Worm (Caenorhabditis elegans) whole organism, L2 larva: ENCODE results near the gene Y46G5A.7.
A peak's percentile ranks its signal among the peaks of the same experiment; 100 is the strongest.

Source experiments
- C34F6.9 ChIP-seq: fragments of 150-350 bp; optimal IDR thresholded peaks from 2 replicates; lab custom pipeline; 2014; ENCODE audit warnings: missing biosample characterization, missing genetic modification characterization
- F13H6.1 ChIP-seq: sonication (generic microtip); optimal IDR thresholded peaks from 2 replicates; lab custom pipeline; 2016; ENCODE audit warnings: missing genetic modification characterization, missing compliant biosample characterization
- Y55F3AM.14 ChIP-seq: fragments of 200-800 bp; sonication (Bioruptor generic); optimal IDR thresholded peaks from 2 replicates; lab custom pipeline; 2018; ENCODE audit warnings: mild to moderate bottlenecking, missing genetic modification characterization, missing compliant biosample characterization
- aly-2 ChIP-seq: fragments of 150-350 bp; optimal IDR thresholded peaks from 2 replicates; lab custom pipeline; 2014; ENCODE audit warnings: missing biosample characterization, missing genetic modification characterization
- ama-1 ChIP-seq: fragments of 150-350 bp; optimal IDR thresholded peaks from 2 replicates; lab custom pipeline; 2018; ENCODE audit warnings: inconsistent platforms
- blmp-1 ChIP-seq: sonication (generic microtip); optimal IDR thresholded peaks from 2 replicates; lab custom pipeline; 2017; ENCODE audit warnings: missing genetic modification characterization, mild to moderate bottlenecking, missing compliant biosample characterization, antibody characterized with exemption, moderate library complexity; ENCODE audit not compliant: insufficient read depth
- ceh-82 ChIP-seq: fragments of 150-350 bp; optimal IDR thresholded peaks from 2 replicates; lab custom pipeline; 2014; ENCODE audit warnings: missing biosample characterization, missing genetic modification characterization
- dmd-4 ChIP-seq: sonication (generic microtip); optimal IDR thresholded peaks from 2 replicates; lab custom pipeline; 2017; ENCODE audit warnings: missing biosample characterization, missing genetic modification characterization
- egl-27 ChIP-seq: sonication (generic microtip); optimal IDR thresholded peaks from 3 replicates; lab custom pipeline; 2017; ENCODE audit warnings: missing biosample characterization, missing genetic modification reagents, missing genetic modification characterization
- elt-3 ChIP-seq: sonication (generic microtip); optimal IDR thresholded peaks from 2 replicates; lab custom pipeline; 2017; ENCODE audit warnings: missing biosample characterization, missing genetic modification characterization
- fos-1 ChIP-seq: fragments of 150-350 bp; optimal IDR thresholded peaks from 2 replicates; lab custom pipeline; 2014; ENCODE audit warnings: missing biosample characterization, missing genetic modification characterization
- gmeb-1 ChIP-seq: fragments of 150-350 bp; optimal IDR thresholded peaks from 2 replicates; lab custom pipeline; 2014; ENCODE audit warnings: missing biosample characterization, missing genetic modification characterization
- lin-11 ChIP-seq: fragments of 150-350 bp; sonication (generic microtip); optimal IDR thresholded peaks from 2 replicates; lab custom pipeline; 2014; ENCODE audit warnings: missing biosample characterization, missing genetic modification characterization, inconsistent platforms, mixed read lengths
- lin-13 ChIP-seq: fragments of 150-350 bp; optimal IDR thresholded peaks from 2 replicates; lab custom pipeline; 2014; ENCODE audit warnings: missing biosample characterization, missing genetic modification reagents, missing genetic modification characterization
- lin-39 ChIP-seq: fragments of 150-350 bp; optimal IDR thresholded peaks from 2 replicates; lab custom pipeline; 2014; ENCODE audit warnings: missing biosample characterization, missing genetic modification reagents, missing genetic modification characterization
- lsy-2 ChIP-seq, 2 experiments: fragments of 150-350 bp in 1 of 2; sonication (generic microtip) in 1 of 2; optimal IDR thresholded peaks; 2 replicates each; lab custom pipeline; 2014 to 2017; ENCODE audit warnings: missing biosample characterization in 2 of 2, missing genetic modification characterization in 2 of 2
- mbf-1 ChIP-seq: sonication (generic microtip); optimal IDR thresholded peaks from 2 replicates; lab custom pipeline; 2017; ENCODE audit warnings: missing biosample characterization, missing genetic modification characterization
- mdl-1 ChIP-seq, 2 experiments: fragments of 150-350 bp in 1 of 2; sonication (generic microtip) in 1 of 2; optimal IDR thresholded peaks; 2 replicates each; lab custom pipeline; 2017; ENCODE audit warnings: missing biosample characterization in 2 of 2, missing genetic modification characterization in 2 of 2
- nhr-12 ChIP-seq: fragments of 150-350 bp; optimal IDR thresholded peaks from 2 replicates; lab custom pipeline; 2014; ENCODE audit warnings: missing biosample characterization, missing genetic modification characterization
- nhr-129 ChIP-seq: fragments of 150-350 bp; optimal IDR thresholded peaks from 2 replicates; lab custom pipeline; 2014; ENCODE audit warnings: missing biosample characterization, missing genetic modification characterization
- nhr-23 ChIP-seq: fragments of 150-350 bp; optimal IDR thresholded peaks from 2 replicates; lab custom pipeline; 2014; ENCODE audit warnings: missing biosample characterization, missing genetic modification reagents, missing genetic modification characterization
- nhr-237 ChIP-seq: fragments of 150-350 bp; optimal IDR thresholded peaks from 2 replicates; lab custom pipeline; 2014; ENCODE audit warnings: missing biosample characterization, missing genetic modification characterization
- nhr-77 ChIP-seq: fragments of 150-350 bp; optimal IDR thresholded peaks from 2 replicates; lab custom pipeline; 2014; ENCODE audit warnings: missing biosample characterization, missing genetic modification characterization
- sem-4 ChIP-seq: fragments of 150-350 bp; optimal IDR thresholded peaks from 2 replicates; lab custom pipeline; 2014; ENCODE audit warnings: missing biosample characterization, missing genetic modification reagents, missing genetic modification characterization
- skn-1 ChIP-seq: sonication (generic microtip); optimal IDR thresholded peaks from 2 replicates; lab custom pipeline; 2017; ENCODE audit warnings: missing biosample characterization, missing genetic modification characterization
- sma-9 ChIP-seq, 2 experiments: fragments of 150-350 bp in 1 of 2; sonication (generic microtip) in 1 of 2; optimal IDR thresholded peaks; 2 replicates each; lab custom pipeline; 2014 to 2016; ENCODE audit warnings: missing genetic modification characterization in 2 of 2, mild to moderate bottlenecking in 1 of 2, missing biosample characterization in 1 of 2, missing compliant biosample characterization in 1 of 2, missing genetic modification reagents in 1 of 2, moderate library complexity in 1 of 2
- snpc-4 ChIP-seq: fragments of 150-350 bp; optimal IDR thresholded peaks from 2 replicates; lab custom pipeline; 2014; ENCODE audit warnings: missing biosample characterization, missing genetic modification characterization
- unc-62 ChIP-seq: fragments of 150-350 bp; optimal IDR thresholded peaks from 2 replicates; lab custom pipeline; 2014; ENCODE audit warnings: missing biosample characterization, missing genetic modification reagents, missing genetic modification characterization
- zag-1 ChIP-seq: fragments of 150-350 bp; optimal IDR thresholded peaks from 2 replicates; lab custom pipeline; 2014; ENCODE audit warnings: missing biosample characterization, missing genetic modification characterization
- ztf-1 ChIP-seq: fragments of 200-800 bp; sonication (Bioruptor generic); conservative IDR thresholded peaks from 2 replicates; pipeline ENCODE4 v1.3.6; 2022; ENCODE audit warnings: missing genetic modification characterization, missing compliant biosample characterization
- ztf-11 ChIP-seq: sonication (generic microtip); optimal IDR thresholded peaks from 2 replicates; lab custom pipeline; 2017; ENCODE audit warnings: missing biosample characterization, missing genetic modification characterization
- ztf-4 ChIP-seq: fragments of 150-350 bp; optimal IDR thresholded peaks from 2 replicates; lab custom pipeline; 2014; ENCODE audit warnings: missing biosample characterization, missing genetic modification characterization

Y46G5A.7 gene

ce11 chrII:12726704-12727103 is 29.4 kb downstream of the Y46G5A.7 start:
- TF ChIP-seq nhr-12 (tag; lab: Kevin White, UChicago) (no peak), lin-39 (tag; lab: Kevin White, UChicago) (no peak), fos-1 (tag; lab: Kevin White, UChicago) (no peak), nhr-237 (tag; lab: Kevin White, UChicago) (no peak), aly-2 (tag; lab: Kevin White, UChicago) (no peak), ztf-11 (tag; lab: Kevin White, UChicago) (no peak), lin-13 (GFP tag; lab: Kevin White, UChicago) (no peak), snpc-4 (tag; lab: Kevin White, UChicago) (no peak), ztf-1 (no peak), ama-1 (lab: Kevin White, UChicago) (no peak), nhr-23 (tag; lab: Kevin White, UChicago) (no peak), lin-11 (tag; lab: Kevin White, UChicago) (no peak)

DNA sequence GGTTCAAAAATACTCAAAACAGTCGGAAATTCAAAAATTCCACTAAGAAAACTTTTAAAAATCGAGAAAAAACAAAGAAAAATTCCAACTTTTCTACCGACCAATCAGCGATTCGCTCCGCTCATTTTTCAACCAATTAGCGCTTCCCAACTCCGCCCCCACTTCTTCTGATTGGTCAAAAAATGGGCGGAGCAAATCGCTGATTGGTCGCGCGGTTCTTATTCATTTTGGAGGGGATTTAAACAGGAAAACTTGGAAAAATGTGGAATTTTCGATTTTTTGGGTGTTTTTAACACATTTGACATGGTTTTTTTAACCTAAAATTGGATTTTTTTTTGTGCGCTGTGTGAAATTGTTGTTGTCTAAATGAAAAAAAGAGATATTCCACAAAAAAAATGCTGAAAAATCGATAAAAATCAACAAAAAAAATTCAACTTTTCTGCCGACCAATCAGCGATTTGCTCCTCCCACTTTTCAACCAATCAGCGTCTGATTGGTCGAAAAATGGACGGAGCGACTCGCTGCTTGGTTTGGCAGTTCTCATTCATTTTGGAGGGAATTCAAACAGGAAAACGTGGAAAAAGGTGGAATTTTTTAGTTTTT is 33.3 kb downstream of the Y46G5A.7 start:
- TF ChIP-seq gmeb-1 (tag; lab: Kevin White, UChicago) (no peak), nhr-237 (tag; lab: Kevin White, UChicago) (no peak), sma-9 (GFP tag; optimal IDR thresholded peaks at IDR 0.05; lab: Kevin White, UChicago) (no peak), sma-9 (tag; optimal IDR thresholded peaks at IDR 0.05; lab: Kevin White, UChicago) (no peak), sem-4 (tag; lab: Kevin White, UChicago) (no peak), dmd-4 (tag; lab: Kevin White, UChicago) (no peak), blmp-1 (tag; lab: Kevin White, UChicago) (no peak), C34F6.9 (tag; lab: Kevin White, UChicago) (no peak), zag-1 (tag; lab: Kevin White, UChicago) (no peak), nhr-23 (tag; lab: Kevin White, UChicago) (no peak), aly-2 (tag; lab: Kevin White, UChicago) (no peak), nhr-129 (no peak), lsy-2 (tag; optimal IDR thresholded peaks at IDR 0.05; lab: Kevin White, UChicago) (no peak), ztf-4 (tag; lab: Kevin White, UChicago) (no peak), Y55F3AM.14 (GFP tag; lab: Kevin White, UChicago) (no peak)

DNA sequence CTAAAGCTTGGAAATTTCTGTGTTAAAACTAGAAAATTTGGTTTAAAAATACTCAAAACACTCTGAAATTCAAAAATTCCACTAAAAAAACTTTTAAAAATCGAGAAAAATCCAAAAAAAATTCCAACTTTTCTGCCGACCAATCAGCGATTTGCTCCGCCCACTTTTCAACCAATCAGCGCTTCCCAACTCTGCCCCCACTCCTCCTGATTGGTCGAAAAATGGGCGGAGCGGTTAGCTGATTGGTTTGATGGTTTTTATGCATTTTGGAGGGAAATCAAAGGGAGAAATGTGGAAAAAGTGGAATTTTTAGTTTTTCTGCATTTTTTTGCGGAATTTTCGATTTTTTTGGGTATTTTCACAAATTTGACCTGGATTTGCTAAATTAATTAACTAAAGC is 34.1 kb downstream of the Y46G5A.7 start:
- no peak for TF ChIP-seq skn-1 (tag; lab: Kevin White, UChicago)

DNA sequence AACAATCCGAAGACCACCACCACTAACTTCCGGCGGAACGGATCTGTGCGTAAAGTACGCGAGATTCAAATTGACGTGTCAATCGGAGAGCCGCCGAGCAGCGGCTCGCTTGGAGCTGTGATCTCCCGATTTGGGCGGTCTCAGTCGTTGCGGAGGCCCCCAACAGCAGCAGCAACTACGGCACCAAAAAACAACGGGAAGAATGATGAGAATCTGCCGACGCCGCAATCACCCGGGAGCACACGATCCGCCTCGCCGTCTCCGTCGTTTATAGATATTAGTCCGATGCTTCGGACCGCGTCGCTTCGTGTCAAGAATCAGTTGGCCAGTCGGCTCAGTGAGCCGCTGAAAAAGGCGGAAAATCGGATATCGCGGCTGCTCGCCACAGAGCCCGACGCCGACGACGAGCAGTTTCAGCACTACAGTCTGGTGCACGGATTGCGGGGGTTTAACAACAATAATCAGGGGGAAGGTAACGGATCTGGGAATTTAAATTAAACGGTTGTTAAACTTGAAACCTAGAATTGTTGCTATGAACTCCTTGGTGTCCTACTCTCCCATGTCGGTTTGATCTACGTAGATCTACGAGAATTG is 40.3 kb downstream of the Y46G5A.7 start:
- TF ChIP-seq nhr-12 (tag; lab: Kevin White, UChicago) (no peak), zag-1 (tag; lab: Kevin White, UChicago) (no peak), mbf-1 (tag; lab: Kevin White, UChicago) (no peak), lin-11 (tag; lab: Kevin White, UChicago) (no peak), F13H6.1 (tag; lab: Kevin White, UChicago) (no peak), elt-3 (no peak), nhr-77 (tag; lab: Kevin White, UChicago) (no peak), mdl-1 (tag; optimal IDR thresholded peaks at IDR 0.05; lab: Kevin White, UChicago) (no peak), fos-1 (tag; lab: Kevin White, UChicago) (no peak), Y55F3AM.14 (GFP tag; lab: Kevin White, UChicago) (no peak), ceh-82 (tag; lab: Kevin White, UChicago) (no peak), nhr-237 (tag; lab: Kevin White, UChicago) (no peak), egl-27 (no peak), nhr-23 (tag; lab: Kevin White, UChicago) (no peak)
- TF ChIP-seq, all 48 proteins: peak for 0

DNA sequence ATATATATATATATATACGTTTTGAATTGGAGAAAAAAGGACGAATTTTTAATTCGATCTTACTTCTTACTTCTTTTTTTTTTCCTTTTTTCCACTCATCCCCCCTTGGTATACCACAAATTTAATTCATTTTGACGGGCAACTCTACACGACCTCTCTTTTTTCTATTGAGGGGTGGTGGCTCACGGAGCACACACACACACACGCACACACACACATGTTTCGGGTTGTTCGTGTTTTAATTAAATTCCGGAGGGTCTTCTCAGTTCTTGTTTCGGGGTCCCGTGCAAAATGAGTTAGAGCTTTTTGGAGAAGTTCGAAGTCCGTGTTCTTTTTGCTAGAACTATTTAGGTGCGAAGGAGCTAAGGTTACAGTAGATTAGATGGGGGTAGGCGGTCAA is 44.6 kb downstream of the Y46G5A.7 start:
- no peak for TF ChIP-seq ztf-1
- no peak for TF ChIP-seq unc-62 (GFP tag; lab: Kevin White, UChicago)
- peak; percentile 5 for TF ChIP-seq zag-1 (tag; lab: Kevin White, UChicago)
